Fruit fly (Drosophila melanogaster): ENCODE measurements around the gene Aven.
A peak's percentile ranks its signal among the peaks of the same experiment; 100 is the strongest.

Gene Aven

DNA sequence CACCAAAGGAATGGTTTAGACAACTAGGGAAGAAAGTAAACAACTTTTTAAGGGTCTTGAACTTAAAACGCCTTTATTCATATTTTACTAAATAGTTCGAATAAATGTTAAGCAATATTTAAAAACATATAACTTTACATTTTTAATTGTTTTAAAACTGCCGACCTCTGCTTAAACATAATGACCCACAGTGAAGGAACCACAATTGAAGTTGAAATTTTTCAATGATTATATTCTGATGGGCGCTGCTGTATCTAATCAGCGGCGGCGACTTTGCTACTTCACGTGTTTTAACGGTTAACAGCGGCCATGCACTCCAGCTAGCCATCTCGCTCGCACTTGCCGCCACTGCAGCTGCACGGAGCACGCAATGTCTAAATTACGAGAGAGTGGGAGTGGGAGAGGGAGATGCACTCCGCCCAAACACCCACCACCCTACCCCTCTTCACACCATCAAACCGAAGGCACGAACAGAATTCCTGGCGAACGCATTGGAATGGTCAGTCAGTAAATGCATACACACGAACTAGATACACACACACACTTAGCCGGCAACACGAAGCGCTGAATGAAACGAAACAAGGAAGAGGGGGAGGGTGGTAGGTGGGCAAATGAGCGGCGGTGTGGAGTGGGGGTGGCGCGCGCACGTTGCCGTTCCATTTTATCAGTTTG, 50.6 kb downstream of the Aven start (continued):
- TF ChIP-seq trem (tag; optimal IDR thresholded peaks at IDR 0.05) (peak; percentile 35), CG12071 (GFP tag; optimal IDR thresholded peaks at IDR 0.05) (no peak), CG7839 (tag; optimal IDR thresholded peaks at IDR 0.05) (peak; percentile 83), E2f2 (GFP tag; IDR thresholded peaks at IDR 0.05) (peak; percentile 34; the same call in 1 of the 2 replicates), Eip74EF (GFP tag; optimal IDR thresholded peaks at IDR 0.05) (no peak), H2.0 (GFP tag; IDR thresholded peaks at IDR 0.05) (0 out of 2 replicates have a peak, but pooled peaks have one; percentile 34), CG1647 (GFP tag; optimal IDR thresholded peaks at IDR 0.05) (no peak), grau (tag; optimal IDR thresholded peaks at IDR 0.05) (peak; percentile 80), dmrt99B (tag; optimal IDR thresholded peaks at IDR 0.05) (peak; percentile 78), CTCF (GFP tag; optimal IDR thresholded peaks at IDR 0.05) (no peak), sd (tag; optimal IDR thresholded peaks at IDR 0.05) (peak; percentile 27), CG8281 (tag; optimal IDR thresholded peaks at IDR 0.05) (no peak), CG8944 (GFP tag; optimal IDR thresholded peaks at IDR 0.05) (peak; percentile 4), HLH4C (GFP tag; IDR thresholded peaks at IDR 0.05; ENCODE audit: partially characterized antibody) (no peak), sob (GFP tag; IDR thresholded peaks at IDR 0.05) (no peak; the same call in 1 of the 2 replicates), h (optimal IDR thresholded peaks at IDR 0.05) (no peak), dmrt11E (tag; optimal IDR thresholded peaks at IDR 0.05) (peak; percentile 39), CG17568 (GFP tag; optimal IDR thresholded peaks at IDR 0.05) (no peak), Stat92E (GFP tag; optimal IDR thresholded peaks at IDR 0.05) (no peak), ATbp (GFP tag; optimal IDR thresholded peaks at IDR 0.05) (peak; percentile 36), gfzf (GFP tag; optimal IDR thresholded peaks at IDR 0.05) (no peak), Pdp1 (GFP tag; optimal IDR thresholded peaks at IDR 0.05) (peak; percentile 16 to 45), knrl (GFP tag; IDR thresholded peaks at IDR 0.05; ENCODE audit: partially characterized antibody) (0 out of 3 replicates have a peak, but pooled peaks have one; percentile 29), Fer1 (GFP tag; optimal IDR thresholded peaks at IDR 0.05) (peak; percentile 64), CG14965 (GFP tag; optimal IDR thresholded peaks at IDR 0.05; ENCODE audit: borderline replicate concordance) (no peak), usp (GFP tag; optimal IDR thresholded peaks at IDR 0.05) (no peak), gem (tag; optimal IDR thresholded peaks at IDR 0.05) (peak; percentile 86), sug (tag; optimal IDR thresholded peaks at IDR 0.05) (no peak), Fer2 (tag; optimal IDR thresholded peaks at IDR 0.05) (no peak), repo (GFP tag; optimal IDR thresholded peaks at IDR 0.05) (no peak), CG10462 (GFP tag; optimal IDR thresholded peaks at IDR 0.05) (peak; percentile 8), chn (GFP tag; optimal IDR thresholded peaks at IDR 0.05) (peak; percentile 32), ewg (GFP tag; optimal IDR thresholded peaks at IDR 0.05) (peak; percentile 18), Atf3 (GFP tag; optimal IDR thresholded peaks at IDR 0.05) (peak; percentile 8), az2 (GFP tag; optimal IDR thresholded peaks at IDR 0.05) (peak; percentile 48), eve (GFP tag; optimal IDR thresholded peaks at IDR 0.05) (peak in 1 of 2 experiments; percentile 61), bowl (GFP tag; IDR thresholded peaks at IDR 0.05) (no peak), Camta (GFP tag; optimal IDR thresholded peaks at IDR 0.05) (no peak), CG8388 (GFP tag; optimal IDR thresholded peaks at IDR 0.05) (peak; percentile 61), CG3838 (GFP tag; optimal IDR thresholded peaks at IDR 0.05) (no peak), CG7745 (tag; optimal IDR thresholded peaks at IDR 0.05) (no peak), zen (tag; optimal IDR thresholded peaks at IDR 0.05) (peak; percentile 16), CG4404 (GFP tag; IDR thresholded peaks at IDR 0.05) (no peak), CG11093 (GFP tag; IDR thresholded peaks at IDR 0.05) (no peak), tap (tag; optimal IDR thresholded peaks at IDR 0.05) (peak; percentile 69), danr (GFP tag; IDR thresholded peaks at IDR 0.05) (no peak), cas (GFP tag; IDR thresholded peaks at IDR 0.05) (no peak), dm (GFP tag; optimal IDR thresholded peaks at IDR 0.05) (no peak), CG11085 (GFP tag; IDR thresholded peaks at IDR 0.05) (no peak), CG12219 (GFP tag; optimal IDR thresholded peaks at IDR 0.05) (peak; percentile 33)
